Worm (Caenorhabditis elegans) whole organism, L4 larva: ENCODE results near the gene noa-1.

ENCODE experiments used
- F44E2.7 ChIP-seq: fragments of 200-800 bp; sonication (Bioruptor generic); IDR thresholded peaks from 2 replicates; pipeline ENCODE4 v2.1.2; 2022; ENCODE audit warnings: missing genetic modification characterization, missing compliant biosample characterization
- Y105C5A.15 ChIP-seq: fragments of 200-800 bp; sonication (Bioruptor generic); IDR thresholded peaks from 2 replicates; pipeline ENCODE4 v1.3.6; 2022; ENCODE audit warnings: missing genetic modification characterization, missing compliant biosample characterization
- ZK546.5 ChIP-seq, 2 experiments: sonication (generic microtip); optimal IDR thresholded peaks; 2 replicates each; lab custom pipeline; 2017; ENCODE audit warnings: missing biosample characterization in 2 of 2, missing genetic modification characterization in 2 of 2
- aha-1 ChIP-seq: fragments of 150-350 bp; peaks from one replicate; lab custom pipeline; 2014; ENCODE audit warnings: missing biosample characterization, missing genetic modification characterization
- aly-2 ChIP-seq: sonication (generic microtip); optimal IDR thresholded peaks from 2 replicates; lab custom pipeline; 2018; ENCODE audit warnings: missing biosample characterization, missing genetic modification characterization
- ama-1 ChIP-seq: fragments of 150-350 bp; optimal IDR thresholded peaks from 2 replicates; lab custom pipeline; 2014; ENCODE audit warnings: inconsistent platforms, mixed read lengths
- ceh-32 ChIP-seq: sonication (generic microtip); optimal IDR thresholded peaks from 2 replicates; lab custom pipeline; 2016; ENCODE audit warnings: mild to moderate bottlenecking, missing genetic modification characterization, missing compliant biosample characterization; ENCODE audit not compliant: poor library complexity
- ceh-44 ChIP-seq: fragments of 200-800 bp; sonication (Bioruptor generic); IDR thresholded peaks from 2 replicates; pipeline ENCODE4 v1.3.6; 2022; ENCODE audit warnings: missing genetic modification reagents, missing genetic modification characterization, missing compliant biosample characterization
- ces-1 ChIP-seq: fragments of 150-350 bp; sonication (generic microtip); optimal IDR thresholded peaks from 4 replicates; lab custom pipeline; 2014; ENCODE audit warnings: missing biosample characterization, missing genetic modification reagents, missing genetic modification characterization
- daf-12 ChIP-seq: fragments of 150-350 bp; optimal IDR thresholded peaks from 2 replicates; lab custom pipeline; 2014; ENCODE audit warnings: missing biosample characterization, missing genetic modification reagents, missing genetic modification characterization
- daf-19 ChIP-seq: fragments of 200-800 bp; sonication (Bioruptor generic); conservative IDR thresholded peaks from 2 replicates; pipeline ENCODE4 v1.3.6; 2022; ENCODE audit warnings: missing genetic modification characterization, missing compliant biosample characterization
- daf-8 ChIP-seq: fragments of 200-800 bp; sonication (Bioruptor generic); IDR thresholded peaks from 2 replicates; pipeline ENCODE4 v1.3.6; 2022; ENCODE audit warnings: missing genetic modification characterization, missing compliant biosample characterization
- dmd-6 ChIP-seq: fragments of 200-800 bp; sonication (Bioruptor generic); IDR thresholded peaks from 2 replicates; pipeline ENCODE4 v1.3.6; 2022; ENCODE audit warnings: missing genetic modification reagents, missing genetic modification characterization, missing compliant biosample characterization
- dmd-9 ChIP-seq: fragments of 200-800 bp; sonication (Bioruptor generic); IDR thresholded peaks from 2 replicates; pipeline ENCODE4 v1.3.6; 2022; ENCODE audit warnings: missing genetic modification reagents, missing genetic modification characterization, missing compliant biosample characterization
- dpl-1 ChIP-seq: fragments of 150-350 bp; optimal IDR thresholded peaks from 2 replicates; lab custom pipeline; 2014; ENCODE audit warnings: missing biosample characterization, missing genetic modification reagents, missing genetic modification characterization
- egl-27 ChIP-seq: sonication (generic microtip); optimal IDR thresholded peaks from 3 replicates; lab custom pipeline; 2017; ENCODE audit warnings: missing biosample characterization, missing genetic modification reagents, missing genetic modification characterization
- egl-43 ChIP-seq: fragments of 200-800 bp; sonication (Bioruptor generic); IDR thresholded peaks from 2 replicates; pipeline ENCODE4 v1.3.6; 2022; ENCODE audit warnings: missing genetic modification reagents, missing genetic modification characterization, missing compliant biosample characterization
- fkh-10 ChIP-seq: fragments of 150-350 bp; optimal IDR thresholded peaks from 2 replicates; lab custom pipeline; 2014; ENCODE audit warnings: missing biosample characterization, missing genetic modification reagents, missing genetic modification characterization
- fos-1 ChIP-seq: fragments of 150-350 bp; optimal IDR thresholded peaks from 2 replicates; lab custom pipeline; 2014; ENCODE audit warnings: missing biosample characterization, missing genetic modification characterization
- gei-8 ChIP-seq: fragments of 200-800 bp; sonication (Bioruptor generic); optimal IDR thresholded peaks from 2 replicates; lab custom pipeline; 2018; ENCODE audit warnings: mild to moderate bottlenecking, missing genetic modification characterization, missing compliant biosample characterization
- hmg-1.1 ChIP-seq: fragments of 200-800 bp; sonication (Bioruptor generic); IDR thresholded peaks from 2 replicates; pipeline ENCODE4 v1.3.6; 2022; ENCODE audit warnings: missing genetic modification reagents, missing genetic modification characterization, missing compliant biosample characterization
- jun-1 ChIP-seq: fragments of 150-350 bp; optimal IDR thresholded peaks from 2 replicates; lab custom pipeline; 2014; ENCODE audit warnings: missing biosample characterization, missing genetic modification reagents, missing genetic modification characterization
- lim-7 ChIP-seq: fragments of 200-800 bp; sonication (Bioruptor generic); IDR thresholded peaks from 2 replicates; pipeline ENCODE4 v1.3.6; 2022; ENCODE audit warnings: missing genetic modification characterization, missing compliant biosample characterization
- lin-1 ChIP-seq: fragments of 200-800 bp; sonication (Bioruptor generic); IDR thresholded peaks from 2 replicates; pipeline ENCODE4 v1.3.6; 2022; ENCODE audit warnings: missing genetic modification reagents, missing genetic modification characterization, missing compliant biosample characterization
- lin-15B ChIP-seq: fragments of 150-350 bp; sonication (generic microtip); optimal IDR thresholded peaks from 3 replicates; lab custom pipeline; 2014; ENCODE audit warnings: missing biosample characterization, missing genetic modification characterization
- lin-29 ChIP-seq: fragments of 200-800 bp; sonication (Bioruptor generic); IDR thresholded peaks from 2 replicates; pipeline ENCODE4 v1.3.6; 2022; ENCODE audit warnings: missing genetic modification reagents, missing genetic modification characterization, missing compliant biosample characterization
- lin-38 ChIP-seq: fragments of 200-800 bp; sonication (Bioruptor generic); IDR thresholded peaks from 2 replicates; pipeline ENCODE4 v1.3.6; 2022; ENCODE audit warnings: missing genetic modification reagents, missing genetic modification characterization, missing compliant biosample characterization
- lin-39 ChIP-seq: fragments of 150-350 bp; optimal IDR thresholded peaks from 2 replicates; lab custom pipeline; 2014; ENCODE audit warnings: missing biosample characterization, missing genetic modification reagents, missing genetic modification characterization
- lir-3 ChIP-seq: sonication (generic microtip); optimal IDR thresholded peaks from 2 replicates; lab custom pipeline; 2016; ENCODE audit warnings: mild to moderate bottlenecking, missing genetic modification characterization, missing compliant biosample characterization
- lsy-2 ChIP-seq, 2 experiments: fragments of 150-350 bp in 1 of 2; sonication (generic microtip) in 1 of 2; optimal IDR thresholded peaks; 2 replicates each; lab custom pipeline; 2014 to 2017; ENCODE audit warnings: missing biosample characterization in 2 of 2, missing genetic modification characterization in 2 of 2
- madf-5 ChIP-seq, 2 experiments: fragments of 200-800 bp; sonication (Bioruptor generic); IDR thresholded peaks; 2 replicates each; pipeline ENCODE4 v1.3.6; 2022; ENCODE audit warnings: missing compliant biosample characterization in 2 of 2, missing genetic modification characterization in 2 of 2
- madf-9 ChIP-seq: fragments of 200-800 bp; sonication (Bioruptor generic); conservative IDR thresholded peaks from 2 replicates; pipeline ENCODE4 v1.3.6; 2022; ENCODE audit warnings: missing genetic modification reagents, missing genetic modification characterization, missing compliant biosample characterization
- mep-1 ChIP-seq: fragments of 150-350 bp; sonication (generic microtip); optimal IDR thresholded peaks from 3 replicates; lab custom pipeline; 2014; ENCODE audit warnings: missing biosample characterization, missing genetic modification characterization
- mes-2 ChIP-seq: sonication (generic microtip); optimal IDR thresholded peaks from 2 replicates; lab custom pipeline; 2016; ENCODE audit warnings: missing genotype, mild to moderate bottlenecking, missing genetic modification characterization, missing compliant biosample characterization; ENCODE audit not compliant: poor library complexity, severe bottlenecking
- nhr-237 ChIP-seq: sonication (generic microtip); optimal IDR thresholded peaks from 2 replicates; lab custom pipeline; 2017; ENCODE audit warnings: missing biosample characterization, missing genetic modification characterization
- nhr-28 ChIP-seq: fragments of 150-350 bp; optimal IDR thresholded peaks from 2 replicates; lab custom pipeline; 2014; ENCODE audit warnings: missing biosample characterization, missing genetic modification characterization
- nhr-41 ChIP-seq: fragments of 200-800 bp; sonication (Bioruptor generic); IDR thresholded peaks from 2 replicates; pipeline ENCODE4 v1.3.6; 2022; ENCODE audit warnings: missing genetic modification reagents, missing genetic modification characterization, missing compliant biosample characterization
- nhr-6 ChIP-seq: fragments of 150-350 bp; optimal IDR thresholded peaks from 2 replicates; lab custom pipeline; 2014; ENCODE audit warnings: missing biosample characterization, missing genetic modification characterization
- nhr-76 ChIP-seq: fragments of 150-350 bp; optimal IDR thresholded peaks from 2 replicates; lab custom pipeline; 2014; ENCODE audit warnings: missing biosample characterization, missing genetic modification characterization
- nhr-77 ChIP-seq: fragments of 150-350 bp; optimal IDR thresholded peaks from 2 replicates; lab custom pipeline; 2014; ENCODE audit warnings: missing biosample characterization, missing genetic modification characterization
- pha-4 ChIP-seq, 2 experiments: fragments of 150-350 bp in 1 of 2; fragments of 200-800 bp in 1 of 2; sonication (Bioruptor generic) in 1 of 2; IDR thresholded peaks in 1 of 2; optimal IDR thresholded peaks in 1 of 2; 2 replicates each; pipeline versions ENCODE4 v1.3.6 to Lab custom; 2014 to 2022; ENCODE audit warnings: missing genetic modification characterization in 2 of 2, missing genetic modification reagents in 2 of 2, missing biosample characterization in 1 of 2, missing compliant biosample characterization in 1 of 2
- rbr-2 ChIP-seq: sonication (generic microtip); optimal IDR thresholded peaks from 2 replicates; lab custom pipeline; 2016; ENCODE audit warnings: missing genotype, missing genetic modification characterization, missing compliant biosample characterization
- saeg-2 ChIP-seq: fragments of 200-800 bp; sonication (Bioruptor generic); IDR thresholded peaks from 2 replicates; pipeline ENCODE4 v1.3.6; 2022; ENCODE audit warnings: missing genetic modification reagents, missing genetic modification characterization, missing compliant biosample characterization
- skn-1 ChIP-seq: fragments of 150-350 bp; optimal IDR thresholded peaks from 2 replicates; lab custom pipeline; 2014; ENCODE audit warnings: missing biosample characterization, missing genetic modification characterization
- spr-1 ChIP-seq: sonication (generic microtip); optimal IDR thresholded peaks from 2 replicates; lab custom pipeline; 2016; ENCODE audit warnings: mild to moderate bottlenecking, missing genetic modification characterization, missing compliant biosample characterization
- tra-1 ChIP-seq: fragments of 200-800 bp; sonication (Bioruptor generic); IDR thresholded peaks from 2 replicates; pipeline ENCODE4 v1.3.6; 2022; ENCODE audit warnings: missing genetic modification reagents, missing genetic modification characterization, missing compliant biosample characterization
- unc-39 ChIP-seq: sonication (generic microtip); optimal IDR thresholded peaks from 2 replicates; lab custom pipeline; 2017; ENCODE audit warnings: missing biosample characterization, missing genetic modification characterization
- unc-62 ChIP-seq, 3 experiments: fragments of 150-350 bp in 1 of 3; sonication (generic microtip); optimal IDR thresholded peaks in 2 of 3; peaks in 1 of 3; 1 replicate in 1 of 3; 2 replicates in 2 of 3; lab custom pipeline; 2014 to 2017; ENCODE audit warnings: missing biosample characterization in 3 of 3, missing genetic modification characterization in 3 of 3, missing genetic modification reagents in 3 of 3, missing genotype in 1 of 3
- zag-1 ChIP-seq: fragments of 150-350 bp; optimal IDR thresholded peaks from 2 replicates; lab custom pipeline; 2014; ENCODE audit warnings: missing biosample characterization, missing genetic modification characterization
- zfp-2 ChIP-seq: sonication (generic microtip); optimal IDR thresholded peaks from 2 replicates; lab custom pipeline; 2016; ENCODE audit warnings: mild to moderate bottlenecking, missing genetic modification characterization, missing compliant biosample characterization
- ztf-11 ChIP-seq: fragments of 150-350 bp; optimal IDR thresholded peaks from 2 replicates; lab custom pipeline; 2014; ENCODE audit warnings: missing biosample characterization, missing genetic modification characterization
- ztf-7 ChIP-seq: fragments of 150-350 bp; optimal IDR thresholded peaks from 2 replicates; lab custom pipeline; 2014; ENCODE audit warnings: missing biosample characterization, missing genetic modification characterization

Gene noa-1

ce11 chrII:13495718-13496117 lies 45.1 kb downstream of the noa-1 start, which contains the start of gene drr-1 (continued):
- TF ChIP-seq fos-1 (tag; lab: Kevin White, UChicago) (no peak), skn-1 (tag; lab: Kevin White, UChicago) (no peak), nhr-6 (tag; lab: Kevin White, UChicago) (no peak), ces-1 (GFP tag; lab: Kevin White, UChicago) (no peak), spr-1 (no peak), unc-62 (GFP tag; optimal IDR thresholded peaks at IDR 0.05 in 1 of 2; lab: Kevin White, UChicago) (no peak), unc-62 (tag; optimal IDR thresholded peaks at IDR 0.05; lab: Kevin White, UChicago) (no peak), nhr-237 (no peak), ztf-11 (tag; lab: Kevin White, UChicago) (no peak), gei-8 (GFP tag; lab: Kevin White, UChicago) (no peak), mep-1 (tag; lab: Kevin White, UChicago) (no peak), lir-3 (tag; lab: Kevin White, UChicago) (no peak), ZK546.5 (tag; optimal IDR thresholded peaks at IDR 0.05; lab: Kevin White, UChicago) (no peak), lsy-2 (tag; optimal IDR thresholded peaks at IDR 0.05; lab: Kevin White, UChicago) (peak in 1 of 2 experiments; percentile 4), aha-1 (peak; percentile 45), daf-8 (GFP tag; lab: Robert Waterston, UW) (no peak), hmg-1.1 (no peak), egl-27 (no peak), ztf-7 (tag; lab: Kevin White, UChicago) (no peak), daf-12 (tag; lab: Kevin White, UChicago) (no peak), madf-5 (GFP tag; IDR thresholded peaks at IDR 0.05; lab: Robert Waterston, UW) (no peak), mes-2 (no peak), zfp-2 (tag; lab: Kevin White, UChicago) (no peak), nhr-41 (GFP tag; lab: Robert Waterston, UW) (no peak), lin-29 (GFP tag; lab: Robert Waterston, UW) (no peak), egl-43 (GFP tag; lab: Robert Waterston, UW) (no peak), lin-38 (GFP tag; lab: Robert Waterston, UW) (no peak), F44E2.7 (GFP tag; lab: Robert Waterston, UW) (no peak), lin-15B (no peak), nhr-76 (tag; lab: Kevin White, UChicago) (no peak), unc-39 (tag; lab: Kevin White, UChicago) (no peak), ceh-32 (tag; lab: Kevin White, UChicago) (no peak), dmd-9 (GFP tag; lab: Robert Waterston, UW) (no peak), nhr-28 (tag; lab: Kevin White, UChicago) (peak; percentile 97), lin-1 (GFP tag; lab: Robert Waterston, UW) (no peak), daf-19 (no peak)

- no peak for TF ChIP-seq fkh-10
- TF ChIP-seq F44E2.7 (GFP tag; lab: Robert Waterston, UW): no peak
- no peak for TF ChIP-seq lim-7 (GFP tag; lab: Robert Waterston, UW)
- no peak for TF ChIP-seq ceh-32 (tag; lab: Kevin White, UChicago)
- TF ChIP-seq ceh-44 (GFP tag; lab: Robert Waterston, UW): no peak
- TF ChIP-seq lin-39 (tag; lab: Kevin White, UChicago): no peak
- no peak for TF ChIP-seq jun-1 (tag; lab: Kevin White, UChicago)
- TF ChIP-seq saeg-2 (GFP tag; lab: Robert Waterston, UW): no peak
- TF ChIP-seq nhr-41 (GFP tag; lab: Robert Waterston, UW): no peak
- TF ChIP-seq dpl-1: peak; percentile 34
- no peak for TF ChIP-seq Y105C5A.15 (GFP tag; lab: Robert Waterston, UW)
- TF ChIP-seq tra-1: no peak
- no peak for TF ChIP-seq dmd-9 (GFP tag; lab: Robert Waterston, UW)
- peak; percentile 29 for TF ChIP-seq rbr-2 (tag; lab: Kevin White, UChicago)
- TF ChIP-seq skn-1 (tag; lab: Kevin White, UChicago): no peak
- TF ChIP-seq pha-4 (GFP tag; IDR thresholded peaks at IDR 0.05; lab: Robert Waterston, UW): peak; percentile 20; the same call in 1 of the 2 replicates
- TF ChIP-seq pha-4 (tag; optimal IDR thresholded peaks at IDR 0.05; lab: Kevin White, UChicago): peak; percentile 49
- no peak for TF ChIP-seq madf-9 (GFP tag; lab: Robert Waterston, UW)
- TF ChIP-seq mep-1 (tag; lab: Kevin White, UChicago): peak; percentile 22
- TF ChIP-seq dmd-6 (GFP tag; lab: Robert Waterston, UW): no peak
- TF ChIP-seq nhr-77 (tag; lab: Kevin White, UChicago): peak; percentile 46
- TF ChIP-seq ztf-11 (tag; lab: Kevin White, UChicago): no peak
- no peak for TF ChIP-seq zag-1 (tag; lab: Kevin White, UChicago)
- no peak for TF ChIP-seq ama-1
- TF ChIP-seq lin-38 (GFP tag; lab: Robert Waterston, UW): peak; percentile 51
- no peak for TF ChIP-seq aly-2
Observed at ce11 chrII:13494762-13495161, 46.1 kb downstream of the noa-1 start.
